Fruit fly (Drosophila melanogaster): ENCODE measurements around the gene CG31468.

DNA sequence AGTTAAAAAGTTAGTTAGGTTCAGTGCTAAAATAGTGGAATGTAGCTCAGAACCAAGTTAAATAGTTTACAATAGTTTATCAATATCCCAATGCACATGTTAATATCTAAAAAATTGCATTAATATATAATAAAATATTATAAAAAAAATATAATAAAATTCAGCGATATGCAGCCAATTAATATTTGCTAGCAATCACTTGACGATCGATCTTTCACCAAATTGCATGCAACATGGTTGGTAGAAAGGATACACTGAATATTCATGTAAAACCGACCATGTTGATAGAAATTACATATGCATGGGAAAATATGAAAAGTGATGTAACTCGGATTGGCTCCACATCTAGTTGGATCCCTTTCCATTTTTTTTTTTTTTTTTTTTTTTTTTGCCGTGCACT is 24.5 kb downstream of the CG31468 start:
- TF ChIP-seq Sin3A (optimal IDR thresholded peaks at IDR 0.05): no peak
- no peak for TF ChIP-seq h (optimal IDR thresholded peaks at IDR 0.05)
- no peak for TF ChIP-seq psq (optimal IDR thresholded peaks at IDR 0.05)

Data from Kc167 (cell line).